Fruit fly (Drosophila melanogaster) whole organism: ENCODE results near the gene CecC.

Experiments
- CG8478 ChIP-seq: fragments of >200 bp; optimal IDR thresholded peaks from 2 replicates; lab custom pipeline; 2018; ENCODE audit warnings: inconsistent platforms
- Dll ChIP-seq: fragments of >200 bp; optimal IDR thresholded peaks from 2 replicates; lab custom pipeline; 2017
- EcR ChIP-seq, 2 experiments: fragments of >200 bp; optimal IDR thresholded peaks; 2 replicates each; lab custom pipeline; 2017; ENCODE audit warnings: missing biosample characterization in 2 of 2, missing genetic modification characterization in 2 of 2, missing genetic modification reagents in 2 of 2
- pan ChIP-seq: fragments of >200 bp; optimal IDR thresholded peaks from 2 replicates; lab custom pipeline; 2017
- psq ChIP-seq: fragments of >200 bp; optimal IDR thresholded peaks from 2 replicates; lab custom pipeline; 2017
- usp ChIP-seq: fragments of >200 bp; optimal IDR thresholded peaks from 2 replicates; lab custom pipeline; 2017; ENCODE audit warnings: missing biosample characterization, missing genetic modification characterization, mixed read lengths

CecC gene

DNA sequence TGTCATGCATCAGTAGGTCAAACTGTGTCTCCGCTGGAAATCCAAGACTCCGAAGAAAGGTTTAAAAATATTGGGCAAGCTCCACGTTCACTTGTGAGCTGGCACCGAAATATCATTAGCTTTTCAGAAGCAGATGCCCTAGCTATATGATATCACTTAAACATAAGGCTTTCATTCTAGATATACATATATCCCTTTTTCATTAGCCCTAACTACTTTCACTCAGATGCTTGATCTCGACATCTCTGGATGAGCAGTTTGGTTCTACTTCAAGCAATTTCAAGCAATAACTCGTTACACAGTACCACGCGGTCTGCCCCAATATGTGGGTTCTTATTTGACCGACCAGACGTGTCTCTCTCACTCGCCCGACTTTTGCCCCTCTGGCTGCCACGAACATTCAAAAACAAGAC is 24.8 kb upstream of the CecC start:
- no peak for TF ChIP-seq EcR (GFP tag; optimal IDR thresholded peaks at IDR 0.05; lab: Kevin White, UChicago)
- no peak for TF ChIP-seq Dll (lab: Kevin White, UChicago)
- no peak for TF ChIP-seq CG8478 (lab: Kevin White, UChicago)
- no peak for TF ChIP-seq usp (GFP tag; lab: Kevin White, UChicago)
- peak; percentile 93 for TF ChIP-seq pan (lab: Kevin White, UChicago)
- TF ChIP-seq psq (lab: Kevin White, UChicago), result no peak

dm6 chr3R:30193826-30194225 is 22.5 kb upstream of the CecC start:
- TF ChIP-seq pan (lab: Kevin White, UChicago), result no peak
- no peak for TF ChIP-seq CG8478 (lab: Kevin White, UChicago)
- TF ChIP-seq psq (lab: Kevin White, UChicago), result no peak
- TF ChIP-seq usp (GFP tag; lab: Kevin White, UChicago), result no peak
- TF ChIP-seq EcR (GFP tag; optimal IDR thresholded peaks at IDR 0.05; lab: Kevin White, UChicago), result no peak
- no peak for TF ChIP-seq Dll (lab: Kevin White, UChicago)

DNA sequence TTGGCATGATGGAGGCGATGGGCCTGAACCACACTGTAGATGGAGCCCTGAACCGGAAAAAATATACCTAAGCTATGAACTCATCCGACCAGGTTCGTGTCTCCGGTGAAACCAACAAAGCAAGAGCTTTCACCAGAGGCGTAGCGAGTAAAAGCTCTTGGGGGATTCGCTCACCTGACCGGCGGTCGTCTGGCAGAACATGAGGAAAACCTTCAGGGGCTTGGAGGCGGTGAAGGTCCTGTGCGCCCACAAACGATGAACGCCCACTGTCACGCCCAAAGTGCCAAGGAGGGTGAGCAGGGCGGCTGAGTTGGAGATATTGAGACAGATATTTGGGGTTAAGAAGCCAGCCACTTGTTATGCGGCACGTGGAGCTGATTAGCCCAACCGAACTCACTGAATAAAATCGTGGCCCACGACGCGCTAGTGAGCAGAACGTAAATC is 20.7 kb upstream of the CecC start:
- TF ChIP-seq EcR (GFP tag; optimal IDR thresholded peaks at IDR 0.05; lab: Kevin White, UChicago), result no peak
- no peak for TF ChIP-seq Dll (lab: Kevin White, UChicago)
- TF ChIP-seq usp (GFP tag; lab: Kevin White, UChicago), result no peak
- no peak for TF ChIP-seq pan (lab: Kevin White, UChicago)
- TF ChIP-seq psq (lab: Kevin White, UChicago), result no peak
- TF ChIP-seq CG8478 (lab: Kevin White, UChicago), result no peak

DNA sequence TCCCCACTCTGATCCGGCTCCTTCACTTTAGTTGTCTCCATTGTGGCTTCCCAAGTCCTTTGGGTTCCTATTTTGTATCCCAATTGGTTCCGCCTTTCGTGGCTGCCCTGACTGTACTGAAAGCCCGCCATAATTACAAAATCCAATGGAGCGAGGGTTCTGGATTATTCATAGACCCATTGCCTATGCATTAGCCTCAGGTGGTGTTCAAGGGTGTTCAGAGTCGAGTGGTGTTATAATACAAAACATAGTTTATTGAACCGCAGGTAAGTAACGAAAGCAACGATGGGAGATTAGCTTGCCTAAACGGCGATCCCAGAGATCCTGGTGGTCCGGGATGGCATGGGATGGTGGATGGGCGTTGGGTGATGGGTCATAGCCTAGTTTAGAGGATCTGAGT is 20.2 kb upstream of the CecC start, which contains the start of gene CG15531:
CG15531 (minus strand) TSS at position 101 of the 400 bp plus-strand sequence.
- TF ChIP-seq psq (lab: Kevin White, UChicago) (no peak), pan (lab: Kevin White, UChicago) (no peak), Dll (lab: Kevin White, UChicago) (no peak), CG8478 (lab: Kevin White, UChicago) (no peak), usp (GFP tag; lab: Kevin White, UChicago) (no peak), EcR (GFP tag; optimal IDR thresholded peaks at IDR 0.05; lab: Kevin White, UChicago) (no peak)

- TF ChIP-seq usp (GFP tag; lab: Kevin White, UChicago) (no peak), psq (lab: Kevin White, UChicago) (no peak), Dll (lab: Kevin White, UChicago) (no peak), CG8478 (lab: Kevin White, UChicago) (no peak), pan (lab: Kevin White, UChicago) (no peak), EcR (GFP tag; optimal IDR thresholded peaks at IDR 0.05; lab: Kevin White, UChicago) (no peak)
Observed at dm6 chr3R:30197796-30198195, 18.5 kb upstream of the CecC start.

- TF ChIP-seq usp (GFP tag; lab: Kevin White, UChicago) (no peak), Dll (lab: Kevin White, UChicago) (no peak), psq (lab: Kevin White, UChicago) (no peak), CG8478 (lab: Kevin White, UChicago) (no peak), EcR (GFP tag; optimal IDR thresholded peaks at IDR 0.05; lab: Kevin White, UChicago) (no peak), pan (lab: Kevin White, UChicago) (no peak)
Observed at dm6 chr3R:30198793-30199192, 17.5 kb upstream of the CecC start.

dm6 chr3R:30200091-30200698 is 16.1 kb upstream of the CecC start:
- TF ChIP-seq pan (lab: Kevin White, UChicago), result no peak
- TF ChIP-seq usp (GFP tag; lab: Kevin White, UChicago), result no peak
- no peak for TF ChIP-seq Dll (lab: Kevin White, UChicago)
- no peak for TF ChIP-seq EcR (GFP tag; optimal IDR thresholded peaks at IDR 0.05; lab: Kevin White, UChicago)
- TF ChIP-seq CG8478 (lab: Kevin White, UChicago), result no peak
- no peak for TF ChIP-seq psq (lab: Kevin White, UChicago)

- no peak for TF ChIP-seq psq (lab: Kevin White, UChicago)
- TF ChIP-seq pan (lab: Kevin White, UChicago), result no peak
- no peak for TF ChIP-seq usp (GFP tag; lab: Kevin White, UChicago)
- TF ChIP-seq Dll (lab: Kevin White, UChicago), result no peak
- TF ChIP-seq CG8478 (lab: Kevin White, UChicago), result no peak
- no peak for TF ChIP-seq EcR (GFP tag; optimal IDR thresholded peaks at IDR 0.05; lab: Kevin White, UChicago)
Observed at dm6 chr3R:30201064-30201463, 15.2 kb upstream of the CecC start.

- TF ChIP-seq usp (GFP tag; lab: Kevin White, UChicago), result no peak
- no peak for TF ChIP-seq CG8478 (lab: Kevin White, UChicago)
- no peak for TF ChIP-seq psq (lab: Kevin White, UChicago)
- no peak for TF ChIP-seq EcR (GFP tag; optimal IDR thresholded peaks at IDR 0.05; lab: Kevin White, UChicago)
Observed at dm6 chr3R:30202898-30203103, 13.5 kb upstream of the CecC start, which contains the start of gene CG9743. Gene CG9743, minus strand, starts transcription at chr3R:30202998.

- TF ChIP-seq usp (GFP tag; lab: Kevin White, UChicago), result no peak
- TF ChIP-seq Dll (lab: Kevin White, UChicago), result no peak
- no peak for TF ChIP-seq psq (lab: Kevin White, UChicago)
- no peak for TF ChIP-seq EcR (GFP tag; optimal IDR thresholded peaks at IDR 0.05; lab: Kevin White, UChicago)
- TF ChIP-seq CG8478 (lab: Kevin White, UChicago), result no peak
Observed at dm6 chr3R:30203104-30203986, 12.9 kb upstream of the CecC start.

DNA sequence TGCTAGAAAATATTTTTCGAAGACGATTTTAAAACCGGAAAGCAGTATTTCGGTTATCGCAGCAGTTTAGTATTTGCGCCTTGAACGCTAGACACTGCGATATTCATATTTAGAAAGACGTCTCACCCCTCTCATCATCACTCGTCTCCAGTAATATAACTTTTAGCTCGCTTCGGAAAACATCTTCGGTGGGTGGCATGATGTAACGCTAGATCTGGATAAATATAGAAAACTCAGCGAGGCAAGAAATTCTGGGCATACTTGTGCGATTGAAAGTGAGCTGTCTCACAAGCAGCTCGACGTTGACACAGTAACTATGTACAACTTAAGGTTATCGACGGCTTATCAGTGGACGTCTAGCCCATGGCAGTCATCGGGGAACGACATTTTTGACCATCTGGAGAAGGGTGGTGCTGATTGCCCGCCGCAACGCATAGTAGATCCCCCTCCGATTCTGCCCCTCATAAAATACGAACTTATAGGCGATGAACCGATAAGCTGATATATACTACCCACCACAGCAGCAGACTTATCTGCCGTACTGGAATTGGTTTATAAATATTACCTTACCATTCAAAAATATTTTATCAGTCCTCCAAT is 12.2 kb upstream of the CecC start:
- TF ChIP-seq psq (lab: Kevin White, UChicago) (no peak), pan (lab: Kevin White, UChicago) (no peak), Dll (lab: Kevin White, UChicago) (no peak)
